Worm (Caenorhabditis elegans) whole organism, young adult: ENCODE measurements around the gene mdt-27.

Experiments
- C17E4.6 ChIP-seq: fragments of 200-800 bp; sonication (Bioruptor generic); IDR thresholded peaks from 2 replicates; pipeline ENCODE4 v1.3.6; 2022; ENCODE audit warnings: missing genetic modification reagents, missing genetic modification characterization, missing compliant biosample characterization
- F37B4.10 ChIP-seq: fragments of 200-800 bp; sonication (Bioruptor generic); IDR thresholded peaks from 2 replicates; pipeline ENCODE4 v1.3.6; 2022; ENCODE audit warnings: missing genetic modification characterization, missing compliant biosample characterization
- F49E8.2 ChIP-seq: sonication (generic microtip); optimal IDR thresholded peaks from 3 replicates; lab custom pipeline; 2017; ENCODE audit warnings: missing genetic modification characterization, mild to moderate bottlenecking, missing compliant biosample characterization, antibody characterized with exemption, moderate library complexity; ENCODE audit not compliant: insufficient read depth
- K12H6.12 ChIP-seq: fragments of 200-800 bp; sonication (Bioruptor generic); optimal IDR thresholded peaks from 2 replicates; lab custom pipeline; 2018; ENCODE audit warnings: mild to moderate bottlenecking, missing genetic modification characterization, missing compliant biosample characterization
- ama-1 ChIP-seq, 3 experiments: fragments of 150-350 bp in 1 of 3; sonication (generic microtip) in 2 of 3; optimal IDR thresholded peaks; 2 replicates each; lab custom pipeline; 2014 to 2018; ENCODE audit warnings: missing biosample characterization in 2 of 3, missing genetic modification characterization in 2 of 3, missing genetic modification reagents in 2 of 3
- lin-54 ChIP-seq: fragments of 200-800 bp; sonication (Bioruptor generic); optimal IDR thresholded peaks from 2 replicates; lab custom pipeline; 2018; ENCODE audit warnings: mild to moderate bottlenecking, missing genetic modification characterization, missing compliant biosample characterization
- nfyb-1 ChIP-seq: fragments of 200-800 bp; sonication (Bioruptor generic); IDR thresholded peaks from 2 replicates; pipeline ENCODE4 v1.3.6; 2022; ENCODE audit warnings: missing genetic modification reagents, missing genetic modification characterization, missing compliant biosample characterization
- snpc-1.1 ChIP-seq: sonication (generic microtip); optimal IDR thresholded peaks from 2 replicates; lab custom pipeline; 2017; ENCODE audit warnings: missing genetic modification characterization, mild to moderate bottlenecking, missing compliant biosample characterization, antibody characterized with exemption, moderate library complexity, missing genotype, missing genetic modification reagents; ENCODE audit not compliant: insufficient read depth
- snpc-3.4 ChIP-seq: sonication (generic microtip); optimal IDR thresholded peaks from 2 replicates; lab custom pipeline; 2017; ENCODE audit warnings: missing genetic modification characterization, mild to moderate bottlenecking, missing compliant biosample characterization, antibody characterized with exemption, moderate library complexity, missing genotype, missing genetic modification reagents

ce11 chrV:9254012-9254696, 40.7 kb upstream of the mdt-27 start, which contains the start of gene F07C3.9:
- TF ChIP-seq F37B4.10 (GFP tag; lab: Robert Waterston, UW) (no peak), F49E8.2 (no peak), lin-54 (GFP tag; lab: Kevin White, UChicago) (no peak), K12H6.12 (tag; lab: Kevin White, UChicago) (no peak), C17E4.6 (no peak), nfyb-1 (GFP tag; lab: Robert Waterston, UW) (no peak), snpc-3.4 (tag; lab: Kevin White, UChicago) (no peak), ama-1 (optimal IDR thresholded peaks at IDR 0.05; lab: Kevin White, UChicago) (no peak), ama-1 (GFP tag; optimal IDR thresholded peaks at IDR 0.05; lab: Kevin White, UChicago) (no peak), snpc-1.1 (tag; lab: Kevin White, UChicago) (no peak)
